Worm (Caenorhabditis elegans): ENCODE data around the gene F16B4.4.
A peak's percentile ranks its signal among the peaks of the same experiment; 100 is the strongest.

The F16B4.4 gene

ce11 chrV:1566776-1567175 lies 27.0 kb upstream of the F16B4.4 start, which contains the start of gene cdc-25.2:
Gene cdc-25.2, plus strand, starts transcription at chrV:1567076.
- no peak for TF ChIP-seq flt-1 (GFP tag; IDR thresholded peaks at IDR 0.05)
- TF ChIP-seq F13C5.2 (tag; optimal IDR thresholded peaks at IDR 0.05): no peak
- TF ChIP-seq ets-7 (tag; optimal IDR thresholded peaks at IDR 0.05): no peak
- TF ChIP-seq sea-1 (GFP tag; conservative IDR thresholded peaks at IDR 0.05): no peak
- TF ChIP-seq hmbx-1 (tag; optimal IDR thresholded peaks at IDR 0.05): no peak
- TF ChIP-seq B0310.2 (tag; optimal IDR thresholded peaks at IDR 0.05): no peak
- no peak for TF ChIP-seq hnd-1 (tag; optimal IDR thresholded peaks at IDR 0.05)
- no peak for TF ChIP-seq ama-1 (optimal IDR thresholded peaks at IDR 0.05)
- no peak for TF ChIP-seq scrt-1 (GFP tag; IDR thresholded peaks at IDR 0.05)
- TF ChIP-seq tbx-37 (GFP tag; conservative IDR thresholded peaks at IDR 0.05): no peak
- TF ChIP-seq tbx-11 (GFP tag; IDR thresholded peaks at IDR 0.05): no peak
- TF ChIP-seq ceh-36 (tag; optimal IDR thresholded peaks at IDR 0.05): no peak
- TF ChIP-seq pes-1 (GFP tag; IDR thresholded peaks at IDR 0.05): no peak
- no peak for TF ChIP-seq ceh-13 (GFP tag; optimal IDR thresholded peaks at IDR 0.05)
- no peak for TF ChIP-seq tra-4 (tag; optimal IDR thresholded peaks at IDR 0.05)
- no peak for TF ChIP-seq hmg-4 (GFP tag; optimal IDR thresholded peaks at IDR 0.05)

- no peak for TF ChIP-seq ceh-36 (tag; optimal IDR thresholded peaks at IDR 0.05)
- no peak for TF ChIP-seq tbx-37 (GFP tag; conservative IDR thresholded peaks at IDR 0.05)
- 0 out of 2 replicates have a peak, but pooled peaks have one; percentile 56 for TF ChIP-seq scrt-1 (GFP tag; IDR thresholded peaks at IDR 0.05)
- TF ChIP-seq flt-1 (GFP tag; IDR thresholded peaks at IDR 0.05): no peak
- no peak for TF ChIP-seq F13C5.2 (tag; optimal IDR thresholded peaks at IDR 0.05)
Observed at ce11 chrV:1569750-1570419, 23.9 kb upstream of the F16B4.4 start.

DNA sequence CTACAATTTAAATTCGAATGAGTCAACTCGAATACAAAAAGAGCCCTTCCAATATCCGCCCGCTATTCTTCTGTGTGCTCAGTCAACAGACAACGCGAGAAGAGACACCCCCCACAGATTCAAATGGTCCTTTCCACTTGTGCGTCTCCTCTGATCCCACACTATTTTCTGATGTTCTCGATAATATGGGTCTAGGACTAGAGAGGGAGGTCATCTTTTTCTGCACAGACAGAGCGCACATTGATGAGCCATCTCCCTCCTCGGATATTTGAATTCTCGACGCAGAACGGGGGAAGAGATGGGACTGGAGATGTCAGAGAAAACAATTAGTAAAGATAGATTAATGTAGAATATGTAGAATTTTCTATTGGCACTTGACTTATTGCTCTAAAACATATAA lies 23.1 kb upstream of the F16B4.4 start:
- TF ChIP-seq tbx-37 (GFP tag; conservative IDR thresholded peaks at IDR 0.05): no peak
- TF ChIP-seq hmg-4 (GFP tag; optimal IDR thresholded peaks at IDR 0.05): peak; percentile 71

ce11 chrV:1572585-1572984 lies 21.2 kb upstream of the F16B4.4 start:
- TF ChIP-seq ets-7 (tag; optimal IDR thresholded peaks at IDR 0.05): no peak
- peak; percentile 42 for TF ChIP-seq hmg-4 (GFP tag; optimal IDR thresholded peaks at IDR 0.05)

ce11 chrV:1574599-1574998 lies 19.2 kb upstream of the F16B4.4 start:
- TF ChIP-seq hnd-1 (tag; optimal IDR thresholded peaks at IDR 0.05) (no peak), tra-4 (tag; optimal IDR thresholded peaks at IDR 0.05) (no peak), hmbx-1 (tag; optimal IDR thresholded peaks at IDR 0.05) (no peak), hmg-4 (GFP tag; optimal IDR thresholded peaks at IDR 0.05) (no peak), B0310.2 (tag; optimal IDR thresholded peaks at IDR 0.05) (no peak), pes-1 (GFP tag; IDR thresholded peaks at IDR 0.05) (no peak), flt-1 (GFP tag; IDR thresholded peaks at IDR 0.05) (no peak), ceh-36 (tag; optimal IDR thresholded peaks at IDR 0.05) (no peak), aly-1 (tag; optimal IDR thresholded peaks at IDR 0.05) (no peak), scrt-1 (GFP tag; IDR thresholded peaks at IDR 0.05) (no peak), ama-1 (optimal IDR thresholded peaks at IDR 0.05) (no peak), ceh-13 (GFP tag; optimal IDR thresholded peaks at IDR 0.05) (no peak), tbx-37 (GFP tag; conservative IDR thresholded peaks at IDR 0.05) (no peak), sea-1 (GFP tag; conservative IDR thresholded peaks at IDR 0.05) (no peak), F13C5.2 (tag; optimal IDR thresholded peaks at IDR 0.05) (no peak), ets-7 (tag; optimal IDR thresholded peaks at IDR 0.05) (no peak)

DNA sequence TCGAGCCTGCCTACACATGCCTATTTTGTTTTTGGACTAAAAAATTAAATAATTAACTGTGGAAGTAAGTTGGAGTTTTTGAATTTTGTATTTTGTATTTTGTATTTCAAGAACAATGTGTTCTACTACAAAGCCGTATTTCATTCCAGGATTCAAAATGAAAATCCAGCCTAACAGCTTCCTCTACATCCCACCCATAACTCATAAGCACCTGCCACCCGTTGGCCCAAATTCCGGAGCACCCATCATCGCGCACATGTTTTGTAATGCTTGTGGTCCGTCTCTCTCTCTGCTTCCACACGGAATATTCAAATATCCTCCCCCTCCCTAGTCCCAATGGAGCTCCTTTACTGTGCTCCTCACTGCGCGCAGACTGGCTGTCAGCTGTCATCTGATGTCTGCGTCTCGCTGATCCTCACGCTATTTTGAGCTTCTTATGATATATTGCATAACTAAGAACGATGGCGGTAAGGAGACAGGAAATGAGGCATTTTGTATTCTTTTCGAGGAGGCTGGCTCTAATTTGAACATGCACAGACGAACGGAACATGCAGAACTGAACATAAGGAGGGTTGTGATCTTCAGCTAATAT lies 18.2 kb upstream of the F16B4.4 start:
- TF ChIP-seq ceh-36 (tag; optimal IDR thresholded peaks at IDR 0.05): peak; percentile 22
- no peak for TF ChIP-seq scrt-1 (GFP tag; IDR thresholded peaks at IDR 0.05)

DNA sequence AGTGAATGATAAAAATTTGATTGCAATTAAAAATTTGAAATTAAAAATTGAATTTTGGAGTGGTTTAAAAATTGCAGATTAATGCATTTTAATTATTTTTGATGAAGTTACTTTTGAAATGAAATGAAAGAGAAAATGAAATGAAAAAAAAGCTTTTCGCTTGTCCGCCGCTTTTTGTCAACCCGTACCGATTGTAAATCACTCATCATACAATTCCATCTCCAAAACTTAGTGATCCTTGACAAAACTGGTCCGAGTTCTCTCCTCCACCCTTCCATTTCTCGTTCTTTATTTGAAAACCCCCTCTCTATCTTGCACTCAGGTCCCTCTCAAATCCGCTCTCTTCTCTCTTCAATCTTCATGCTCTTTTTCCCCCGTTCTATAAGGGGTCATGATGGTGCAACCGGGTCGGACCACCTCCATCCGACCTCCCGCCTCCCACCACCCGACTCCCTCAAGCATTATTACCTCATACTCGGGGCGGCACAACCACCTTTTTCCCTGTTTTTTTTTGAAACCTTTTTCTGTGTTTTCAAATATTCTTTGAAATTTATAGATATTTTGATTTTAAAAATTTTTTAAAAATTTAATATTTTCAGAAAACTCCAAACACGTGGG lies 16.6 kb upstream of the F16B4.4 start:
- TF ChIP-seq hmbx-1 (tag; optimal IDR thresholded peaks at IDR 0.05): no peak
- no peak for TF ChIP-seq scrt-1 (GFP tag; IDR thresholded peaks at IDR 0.05)
- no peak for TF ChIP-seq tbx-37 (GFP tag; conservative IDR thresholded peaks at IDR 0.05)
- 0 out of 2 replicates have a peak, but pooled peaks have one; percentile 21 for TF ChIP-seq flt-1 (GFP tag; IDR thresholded peaks at IDR 0.05)
- TF ChIP-seq ama-1 (optimal IDR thresholded peaks at IDR 0.05): no peak
- peak; percentile 11; the same call in 1 of the 2 replicates for TF ChIP-seq pes-1 (GFP tag; IDR thresholded peaks at IDR 0.05)
- no peak for TF ChIP-seq ceh-13 (GFP tag; optimal IDR thresholded peaks at IDR 0.05)
- no peak for TF ChIP-seq ceh-36 (tag; optimal IDR thresholded peaks at IDR 0.05)
- peak; percentile 30 for TF ChIP-seq hmg-4 (GFP tag; optimal IDR thresholded peaks at IDR 0.05)

- 0 out of 2 replicates have a peak, but pooled peaks have one; percentile 56 for TF ChIP-seq scrt-1 (GFP tag; IDR thresholded peaks at IDR 0.05)
- TF ChIP-seq tra-4 (tag; optimal IDR thresholded peaks at IDR 0.05): no peak
- peak; percentile 58 for TF ChIP-seq hmg-4 (GFP tag; optimal IDR thresholded peaks at IDR 0.05)
Observed at ce11 chrV:1578572-1579230, 15.1 kb upstream of the F16B4.4 start.

All from whole organism, early embryonic.